Worm (Caenorhabditis elegans): Measurements from ENCODE around the gene ben-1.

ben-1 gene

DNA sequence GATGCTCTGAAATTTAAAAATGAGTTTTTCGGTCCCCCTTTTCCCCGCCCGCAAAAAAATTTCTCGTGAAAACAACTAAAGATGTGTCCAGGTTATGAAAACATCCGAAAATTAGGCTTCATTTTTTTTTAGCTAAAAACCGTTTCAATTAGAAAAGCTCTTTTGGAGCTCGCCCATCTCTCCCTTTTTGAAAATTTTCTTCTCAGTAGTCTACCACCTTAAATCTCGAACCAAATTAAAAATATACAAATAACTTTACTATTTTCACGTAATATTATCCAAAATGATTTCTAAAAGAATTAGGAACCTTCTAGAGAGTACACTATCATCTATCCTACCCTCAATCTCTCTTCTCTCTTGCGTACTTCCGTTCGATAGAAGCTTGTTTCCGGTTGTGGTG lies 20.8 kb upstream of the ben-1 start:
- no peak for TF ChIP-seq unc-3 (GFP tag; conservative IDR thresholded peaks at IDR 0.05)
- TF ChIP-seq unc-3 (tag; optimal IDR thresholded peaks at IDR 0.05), result no peak
- TF ChIP-seq hlh-13 (GFP tag; optimal IDR thresholded peaks at IDR 0.05), result no peak
- TF ChIP-seq nhr-11 (tag; optimal IDR thresholded peaks at IDR 0.05), result no peak
- TF ChIP-seq unc-55 (GFP tag; optimal IDR thresholded peaks at IDR 0.05), result no peak
- TF ChIP-seq hlh-30 (tag; optimal IDR thresholded peaks at IDR 0.05; ENCODE audit: insufficient read depth), result no peak
- no peak for TF ChIP-seq eyg-1 (tag; optimal IDR thresholded peaks at IDR 0.05)

DNA sequence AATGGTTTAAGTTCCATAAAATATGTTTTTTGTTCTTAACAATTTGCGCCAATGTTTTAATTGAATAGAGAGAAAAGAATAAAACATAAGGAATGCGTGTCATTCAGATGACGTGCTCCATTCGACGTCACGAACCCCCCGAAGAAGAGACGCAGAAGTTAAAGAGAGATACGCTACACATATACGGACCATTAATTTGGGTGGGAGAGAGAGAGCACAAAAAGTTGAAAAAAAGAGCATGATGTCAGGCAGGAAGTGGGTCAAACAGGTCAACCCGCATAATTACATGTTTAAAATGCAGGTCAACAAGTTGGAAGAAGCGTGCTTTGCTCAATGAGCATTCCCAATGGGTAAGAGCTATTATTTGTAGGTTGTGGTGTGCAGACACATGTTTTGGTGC lies 18.8 kb upstream of the ben-1 start:
- TF ChIP-seq ceh-18 (tag; optimal IDR thresholded peaks at IDR 0.05) (no peak), tbx-7 (tag; optimal IDR thresholded peaks at IDR 0.05) (no peak), pqm-1 (tag; optimal IDR thresholded peaks at IDR 0.05) (no peak), fax-1 (tag; optimal IDR thresholded peaks at IDR 0.05) (no peak), tbx-2 (tag; optimal IDR thresholded peaks at IDR 0.05) (peak; percentile 1), hlh-13 (GFP tag; optimal IDR thresholded peaks at IDR 0.05) (no peak), unc-42 (tag; optimal IDR thresholded peaks at IDR 0.05) (peak; percentile 34), sdc-2 (tag; optimal IDR thresholded peaks at IDR 0.05) (no peak)

DNA sequence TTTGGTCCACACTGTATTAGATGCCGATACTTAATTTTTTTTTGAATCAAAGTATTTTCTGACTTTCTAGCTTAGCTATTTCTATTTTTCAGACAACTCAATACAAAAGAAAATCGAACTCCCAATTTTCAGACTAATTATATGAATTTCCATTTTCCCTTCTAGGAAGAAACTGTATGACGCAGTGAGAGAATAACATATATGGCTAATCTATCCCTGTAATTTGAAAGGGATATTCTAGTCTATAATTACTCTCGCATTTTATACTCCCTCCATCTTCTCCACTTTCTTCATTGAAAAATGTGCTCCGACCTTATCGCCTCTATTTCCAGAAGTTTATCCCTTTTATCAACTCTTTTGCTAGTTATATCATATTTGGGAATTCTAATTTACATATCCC lies 11.9 kb upstream of the ben-1 start, which contains the start of gene C54C6.4:
Gene C54C6.4 (plus strand): TSS at position 301 of the 400 bp plus-strand sequence.
- no peak for TF ChIP-seq ceh-30 (tag; optimal IDR thresholded peaks at IDR 0.05)
- no peak for TF ChIP-seq fkh-6 (tag; optimal IDR thresholded peaks at IDR 0.05)
- no peak for TF ChIP-seq ceh-31 (tag; optimal IDR thresholded peaks at IDR 0.05)
- no peak for TF ChIP-seq eyg-1 (tag; optimal IDR thresholded peaks at IDR 0.05)
- TF ChIP-seq unc-86 (tag; optimal IDR thresholded peaks at IDR 0.05), result no peak
- no peak for TF ChIP-seq fkh-10 (GFP tag; optimal IDR thresholded peaks at IDR 0.05)
- no peak for TF ChIP-seq pha-4 (tag; optimal IDR thresholded peaks at IDR 0.05)
- no peak for TF ChIP-seq ahr-1 (tag; optimal IDR thresholded peaks at IDR 0.05)
- TF ChIP-seq pha-2 (tag; optimal IDR thresholded peaks at IDR 0.05), result no peak
- no peak for TF ChIP-seq nhr-11 (tag; optimal IDR thresholded peaks at IDR 0.05)
- no peak for TF ChIP-seq pag-3 (tag; optimal IDR thresholded peaks at IDR 0.05; ENCODE audit: borderline replicate concordance)
- no peak for TF ChIP-seq ceh-34 (tag; optimal IDR thresholded peaks at IDR 0.05)
- no peak for TF ChIP-seq C38D4.7 (GFP tag; optimal IDR thresholded peaks at IDR 0.05)
- TF ChIP-seq gmeb-2 (tag; optimal IDR thresholded peaks at IDR 0.05), result no peak
- no peak for TF ChIP-seq ref-2 (tag; optimal IDR thresholded peaks at IDR 0.05)
- TF ChIP-seq madf-2 (tag; optimal IDR thresholded peaks at IDR 0.05), result no peak
- TF ChIP-seq lim-6 (tag; optimal IDR thresholded peaks at IDR 0.05), result no peak
- no peak for TF ChIP-seq hlh-8 (tag; optimal IDR thresholded peaks at IDR 0.05)

DNA sequence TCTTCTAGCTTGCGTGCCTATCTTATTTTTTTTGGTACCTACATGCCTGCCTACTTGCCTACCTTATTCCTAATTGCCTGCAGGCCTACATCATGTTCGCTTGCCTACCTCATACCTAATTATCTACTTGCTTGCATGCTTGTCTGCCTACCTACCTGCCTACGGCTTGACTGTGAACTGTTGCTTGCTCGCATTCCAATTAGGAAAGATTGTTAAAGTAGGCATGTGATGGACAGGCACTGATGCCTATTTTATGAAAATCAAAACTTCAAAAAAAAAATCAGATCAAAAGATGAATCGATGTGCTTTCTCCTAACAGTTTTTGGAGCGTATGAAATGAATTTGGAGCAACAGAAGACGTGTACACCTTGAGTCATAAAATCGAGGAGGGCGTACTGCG lies 8.9 kb upstream of the ben-1 start:
- TF ChIP-seq T23F11.4 (GFP tag; optimal IDR thresholded peaks at IDR 0.05) (no peak), pqm-1 (tag; optimal IDR thresholded peaks at IDR 0.05) (no peak), ahr-1 (tag; optimal IDR thresholded peaks at IDR 0.05) (no peak), unc-3 (GFP tag; conservative IDR thresholded peaks at IDR 0.05) (no peak), unc-3 (tag; optimal IDR thresholded peaks at IDR 0.05) (no peak), nhr-232 (tag; optimal IDR thresholded peaks at IDR 0.05) (no peak), elt-2 (tag; optimal IDR thresholded peaks at IDR 0.05) (no peak)

DNA sequence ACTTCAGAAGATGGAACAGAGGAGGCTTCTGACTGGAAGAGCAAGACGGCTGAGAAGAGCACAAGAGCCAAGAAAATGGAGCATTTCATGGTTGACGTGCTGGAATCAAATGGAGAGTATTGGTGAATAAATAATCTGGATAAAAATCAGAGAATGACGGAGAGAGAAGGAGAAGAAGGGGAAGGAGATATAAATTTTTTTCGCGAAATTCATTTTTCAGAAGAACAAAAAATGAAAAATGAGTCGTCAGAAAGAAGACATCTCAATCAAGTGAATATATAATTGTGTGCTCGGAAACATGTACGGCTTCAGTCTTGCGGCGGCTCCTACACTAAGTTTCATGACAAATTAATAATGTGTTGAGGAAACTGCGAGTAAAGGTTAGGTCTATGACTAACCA lies 8.3 kb upstream of the ben-1 start, which contains the start of gene C54C6.5:
Gene C54C6.5 (minus strand): TSS at position 101 of the 400 bp plus-strand sequence.
- TF ChIP-seq pag-3 (tag; optimal IDR thresholded peaks at IDR 0.05; ENCODE audit: borderline replicate concordance) (no peak), npax-4 (tag; optimal IDR thresholded peaks at IDR 0.05) (no peak), ahr-1 (tag; optimal IDR thresholded peaks at IDR 0.05) (no peak), tbx-2 (tag; optimal IDR thresholded peaks at IDR 0.05) (no peak), fax-1 (tag; optimal IDR thresholded peaks at IDR 0.05) (no peak), hlh-13 (GFP tag; optimal IDR thresholded peaks at IDR 0.05) (no peak), fkh-10 (GFP tag; optimal IDR thresholded peaks at IDR 0.05) (no peak), C08G9.2 (tag; optimal IDR thresholded peaks at IDR 0.05) (no peak), pha-2 (tag; optimal IDR thresholded peaks at IDR 0.05) (no peak), K09A11.1 (tag; optimal IDR thresholded peaks at IDR 0.05; ENCODE audit: insufficient read depth) (no peak), madf-2 (tag; optimal IDR thresholded peaks at IDR 0.05) (no peak), sox-2 (GFP tag; IDR thresholded peaks at IDR 0.05) (no peak), Y22D7AL.16 (tag; optimal IDR thresholded peaks at IDR 0.05) (no peak), F13H6.1 (tag; optimal IDR thresholded peaks at IDR 0.05) (no peak)
